Worm (Caenorhabditis elegans) whole organism, L1 larva: ENCODE data around the gene F07F6.8.

ENCODE experiments used
- lin-39 ChIP-seq: fragments of 150-350 bp; optimal IDR thresholded peaks from 2 replicates; lab custom pipeline; 2014; ENCODE audit warnings: missing biosample characterization, missing genetic modification reagents, missing genetic modification characterization
- unc-62 ChIP-seq: fragments of 150-350 bp; optimal IDR thresholded peaks from 2 replicates; lab custom pipeline; 2014; ENCODE audit warnings: missing biosample characterization, missing genetic modification reagents, missing genetic modification characterization

ce11 chrII:5458683-5459410, 33.3 kb upstream of the F07F6.8 start:
- TF ChIP-seq lin-39 (tag; lab: Kevin White, UChicago) (no peak), unc-62 (GFP tag; lab: Kevin White, UChicago) (no peak)
